Worm (Caenorhabditis elegans): ENCODE measurements around the gene F46C5.1.

F46C5.1 gene

ce11 chrII:8796391-8796790, 24.6 kb downstream of the F46C5.1 start:
- TF ChIP-seq swsn-7 (tag; optimal IDR thresholded peaks at IDR 0.05) = peak; percentile 68
- no peak for TF ChIP-seq nhr-85 (tag)
- peak; percentile 70 for TF ChIP-seq snu-23 (GFP tag; optimal IDR thresholded peaks at IDR 0.05)
- peak; percentile 81 for TF ChIP-seq tbx-2 (tag; optimal IDR thresholded peaks at IDR 0.05)
- TF ChIP-seq mep-1 (tag; optimal IDR thresholded peaks at IDR 0.05) = peak; percentile 16
- TF ChIP-seq hpl-2 (GFP tag; optimal IDR thresholded peaks at IDR 0.05) = no peak
- TF ChIP-seq unc-98 (GFP tag; IDR thresholded peaks at IDR 0.05) = no peak
- TF ChIP-seq efl-1 (optimal IDR thresholded peaks at IDR 0.05) = peak; percentile 35 to 46
- TF ChIP-seq efl-1 (GFP tag; optimal IDR thresholded peaks at IDR 0.05 in 1 of 2) = peak; percentile 5 to 67
- peak; percentile 98 for TF ChIP-seq lin-14 (GFP tag; optimal IDR thresholded peaks at IDR 0.05)
- no peak for TF ChIP-seq nhr-12 (tag; optimal IDR thresholded peaks at IDR 0.05)
- TF ChIP-seq tlp-1 (tag; optimal IDR thresholded peaks at IDR 0.05) = no peak
- peak in 1 of 3 experiments; percentile 18 for TF ChIP-seq dpl-1 (GFP tag; optimal IDR thresholded peaks at IDR 0.05)
- peak; percentile 52 for TF ChIP-seq nhr-19 (GFP tag; conservative IDR thresholded peaks at IDR 0.05)
- TF ChIP-seq irx-1 (tag; optimal IDR thresholded peaks at IDR 0.05) = peak; percentile 54
- TF ChIP-seq ceh-8 (GFP tag; optimal IDR thresholded peaks at IDR 0.05) = peak; percentile 32
- peak; percentile 56 for TF ChIP-seq nhr-20 (tag; optimal IDR thresholded peaks at IDR 0.05)
- TF ChIP-seq ceh-90 (tag; optimal IDR thresholded peaks at IDR 0.05) = no peak
- peak; percentile 95 for TF ChIP-seq fkh-8 (tag; optimal IDR thresholded peaks at IDR 0.05)
- TF ChIP-seq lsy-2 (tag; optimal IDR thresholded peaks at IDR 0.05) = peak; percentile 45 to 50
- TF ChIP-seq nhr-47 (tag; optimal IDR thresholded peaks at IDR 0.05) = peak; percentile 85
- TF ChIP-seq unc-86 (tag; optimal IDR thresholded peaks at IDR 0.05) = peak; percentile 83
- peak; percentile 88 for TF ChIP-seq nhr-71 (tag; optimal IDR thresholded peaks at IDR 0.05)
- TF ChIP-seq xbp-1 (tag; optimal IDR thresholded peaks at IDR 0.05) = peak; percentile 61
- peak; percentile 21 for TF ChIP-seq fos-1 (tag; optimal IDR thresholded peaks at IDR 0.05)
- peak; percentile 51 for TF ChIP-seq rnt-1 (tag; optimal IDR thresholded peaks at IDR 0.05)
- peak in 1 of 2 experiments; percentile 50 for TF ChIP-seq lin-35 (GFP tag; optimal IDR thresholded peaks at IDR 0.05)
- TF ChIP-seq egl-13 (tag; optimal IDR thresholded peaks at IDR 0.05) = peak; percentile 90
- peak; percentile 13 for TF ChIP-seq snpc-4 (tag; optimal IDR thresholded peaks at IDR 0.05)
- peak; percentile 7 for TF ChIP-seq nhr-77 (tag; optimal IDR thresholded peaks at IDR 0.05)
- peak; percentile 6 for TF ChIP-seq skn-1 (tag; optimal IDR thresholded peaks at IDR 0.05)
- TF ChIP-seq nhr-28 (tag; optimal IDR thresholded peaks at IDR 0.05) = no peak
- peak; percentile 53 for TF ChIP-seq dsc-1 (tag; optimal IDR thresholded peaks at IDR 0.05)
- TF ChIP-seq fkh-10 (GFP tag; optimal IDR thresholded peaks at IDR 0.05) = peak; percentile 94
- TF ChIP-seq isw-1 (GFP tag; IDR thresholded peaks at IDR 0.05) = peak; percentile 59
- TF ChIP-seq pqm-1 (tag; optimal IDR thresholded peaks at IDR 0.05) = no peak
- no peak for TF ChIP-seq alr-1 (tag; optimal IDR thresholded peaks at IDR 0.05; ENCODE audit: borderline replicate concordance)
- TF ChIP-seq sptf-1 (tag; optimal IDR thresholded peaks at IDR 0.05) = no peak
- peak; percentile 14 for TF ChIP-seq lir-3 (tag; optimal IDR thresholded peaks at IDR 0.05; ENCODE audit: poor library complexity)
- peak; percentile 52 for TF ChIP-seq jun-1 (tag; optimal IDR thresholded peaks at IDR 0.05)
- TF ChIP-seq ztf-4 (tag; optimal IDR thresholded peaks at IDR 0.05) = peak; percentile 44
- no peak for TF ChIP-seq aly-2 (tag; optimal IDR thresholded peaks at IDR 0.05)
- peak; percentile 48 to 68 (median 65) for TF ChIP-seq ceh-82 (tag; optimal IDR thresholded peaks at IDR 0.05)
- no peak for TF ChIP-seq ets-5 (GFP tag; IDR thresholded peaks at IDR 0.05)
- peak in 1 of 2 experiments; percentile 4 for TF ChIP-seq ztf-11 (tag; optimal IDR thresholded peaks at IDR 0.05)

ce11 chrII:8795227-8795626, 25.8 kb downstream of the F46C5.1 start:
- peak; percentile 24 for TF ChIP-seq nhr-11 (tag; optimal IDR thresholded peaks at IDR 0.05)
- TF ChIP-seq fkh-8 (tag; optimal IDR thresholded peaks at IDR 0.05) = peak; percentile 15
- peak; percentile 55 for TF ChIP-seq pax-3 (tag; optimal IDR thresholded peaks at IDR 0.05)
- TF ChIP-seq nhr-47 (tag; optimal IDR thresholded peaks at IDR 0.05) = peak; percentile 50
- no peak for TF ChIP-seq mep-1 (tag; optimal IDR thresholded peaks at IDR 0.05)
- TF ChIP-seq sox-4 (tag; optimal IDR thresholded peaks at IDR 0.05) = peak; percentile 33
- TF ChIP-seq dsc-1 (tag; optimal IDR thresholded peaks at IDR 0.05) = peak; percentile 91
- no peak for TF ChIP-seq ceh-63 (GFP tag; optimal IDR thresholded peaks at IDR 0.05)
- no peak for TF ChIP-seq tbx-2 (tag; optimal IDR thresholded peaks at IDR 0.05)
- peak; percentile 22 for TF ChIP-seq nhr-71 (tag; optimal IDR thresholded peaks at IDR 0.05)
- TF ChIP-seq fkh-4 (tag; optimal IDR thresholded peaks at IDR 0.05; ENCODE audit: borderline replicate concordance) = peak; percentile 3

All from whole organism, L1 larva.